Worm (Caenorhabditis elegans) whole organism, mixed stage, embryonic: Measurements from ENCODE around the gene Y17G7B.3.

ENCODE experiments used
- blmp-1 ChIP-seq: fragments of 150-350 bp; optimal IDR thresholded peaks from 2 replicates; lab custom pipeline; 2014; ENCODE audit warnings: missing biosample characterization, missing genetic modification characterization
- ceh-83 ChIP-seq: fragments of 200-800 bp; sonication (Bioruptor generic); optimal IDR thresholded peaks from 2 replicates; lab custom pipeline; 2018; ENCODE audit warnings: mild to moderate bottlenecking, missing genetic modification characterization, missing compliant biosample characterization
- elt-1 ChIP-seq: sonication (generic microtip); optimal IDR thresholded peaks from 2 replicates; lab custom pipeline; 2017; ENCODE audit warnings: missing genetic modification characterization, mild to moderate bottlenecking, missing compliant biosample characterization, antibody characterized with exemption, moderate library complexity, borderline replicate concordance; ENCODE audit not compliant: insufficient read depth
- elt-3 ChIP-seq: fragments of 150-350 bp; optimal IDR thresholded peaks from 2 replicates; lab custom pipeline; 2014; ENCODE audit warnings: missing biosample characterization, missing genetic modification characterization
- lin-13 ChIP-seq: fragments of 150-350 bp; optimal IDR thresholded peaks from 2 replicates; lab custom pipeline; 2014; ENCODE audit warnings: missing biosample characterization, missing genetic modification characterization
- lsy-2 ChIP-seq: fragments of 150-350 bp; optimal IDR thresholded peaks from 2 replicates; lab custom pipeline; 2014; ENCODE audit warnings: missing biosample characterization, missing genetic modification characterization
- mep-1 ChIP-seq: fragments of 150-350 bp; optimal IDR thresholded peaks from 2 replicates; lab custom pipeline; 2017; ENCODE audit warnings: missing biosample characterization, missing genetic modification reagents, missing genetic modification characterization, inconsistent platforms
- nhr-237 ChIP-seq: fragments of 150-350 bp; optimal IDR thresholded peaks from 2 replicates; lab custom pipeline; 2014; ENCODE audit warnings: missing biosample characterization, missing genetic modification characterization
- nhr-28 ChIP-seq: fragments of 150-350 bp; optimal IDR thresholded peaks from 2 replicates; lab custom pipeline; 2014; ENCODE audit warnings: missing biosample characterization, missing genetic modification characterization
- tbx-8 ChIP-seq: fragments of 200-800 bp; sonication (Bioruptor generic); optimal IDR thresholded peaks from 2 replicates; lab custom pipeline; 2018; ENCODE audit warnings: mild to moderate bottlenecking, missing genetic modification characterization, moderate library complexity, missing compliant biosample characterization
- unc-62 ChIP-seq: fragments of 150-350 bp; optimal IDR thresholded peaks from 2 replicates; lab custom pipeline; 2014; ENCODE audit warnings: missing biosample characterization, missing genetic modification reagents, missing genetic modification characterization
- zip-8 ChIP-seq: fragments of 150-350 bp; optimal IDR thresholded peaks from 2 replicates; lab custom pipeline; 2014; ENCODE audit warnings: missing biosample characterization, missing genetic modification characterization
- ztf-11 ChIP-seq: fragments of 150-350 bp; optimal IDR thresholded peaks from 2 replicates; lab custom pipeline; 2014; ENCODE audit warnings: missing biosample characterization, missing genetic modification characterization

DNA sequence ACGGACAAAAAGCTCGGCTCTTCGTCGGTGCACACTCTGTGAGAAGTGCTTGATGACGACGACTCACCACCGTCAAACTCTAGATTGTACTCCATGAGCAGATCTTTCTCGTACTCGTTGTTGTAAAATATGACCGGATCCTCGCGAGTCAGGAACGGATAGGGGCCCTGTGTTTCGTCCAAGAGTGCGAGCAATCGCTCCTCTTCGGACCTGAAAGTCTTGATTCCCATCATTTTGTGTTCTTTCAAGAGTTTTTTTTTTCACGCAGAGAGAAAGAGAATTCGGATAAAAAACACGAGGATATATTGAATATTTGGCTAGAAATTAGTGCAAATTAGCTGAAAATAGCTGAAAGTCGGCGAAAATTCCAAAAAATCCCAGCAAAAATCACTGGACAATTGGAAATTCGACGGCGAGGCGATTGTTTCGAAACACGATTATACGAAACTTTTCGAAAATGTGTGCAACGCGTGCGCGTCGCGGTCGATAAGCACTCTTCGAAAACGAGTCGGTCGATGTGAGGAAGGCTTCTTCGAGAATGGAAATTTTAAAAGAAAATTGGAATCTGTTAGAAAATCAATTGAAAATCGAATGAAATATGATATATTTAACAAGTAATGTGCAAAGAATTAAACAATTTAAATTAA, 9.3 kb upstream of the Y17G7B.3 start, which contains the start of the genes ash-2 and Y17G7B.20:
- TF ChIP-seq elt-3 (no peak), ztf-11 (tag; lab: Kevin White, UChicago) (peak; percentile 16), zip-8 (no peak), unc-62 (GFP tag; lab: Kevin White, UChicago) (no peak), nhr-237 (no peak), nhr-28 (tag; lab: Kevin White, UChicago) (no peak), lsy-2 (no peak), mep-1 (tag; lab: Kevin White, UChicago) (no peak), lin-13 (tag; lab: Kevin White, UChicago) (peak; percentile 33), elt-1 (tag; lab: Kevin White, UChicago) (no peak), blmp-1 (tag; lab: Kevin White, UChicago) (no peak), ceh-83 (GFP tag; lab: Kevin White, UChicago) (no peak), tbx-8 (GFP tag; lab: Kevin White, UChicago) (no peak)
